Fruit fly (Drosophila melanogaster): ENCODE data around the gene CG15212.

dm6 chr3L:5096674-5097073 lies 34.7 kb upstream of the CG15212 start:
- TF ChIP-seq CG8478 (optimal IDR thresholded peaks at IDR 0.05) (no peak), CTCF (optimal IDR thresholded peaks at IDR 0.05) (no peak)
